Fruit fly (Drosophila melanogaster) S2 (cell line): Measurements from ENCODE around the gene CG7376.

Experiments
- CG8478 ChIP-seq: fragments of >200 bp; optimal IDR thresholded peaks from 2 replicates; lab custom pipeline; 2018
- CTCF ChIP-seq, 2 experiments: fragments of >200 bp; optimal IDR thresholded peaks; 2 replicates each; lab custom pipeline; 2018

dm6 chr3L:6138018-6138417, 36.0 kb upstream of the CG7376 start, which contains the start of gene Lcp65Ae:
- no peak for TF ChIP-seq CTCF (optimal IDR thresholded peaks at IDR 0.05; lab: Kevin White, UChicago)
- no peak for TF ChIP-seq CG8478 (lab: Kevin White, UChicago)
